Fruit fly (Drosophila melanogaster) whole organism, embryonic: ENCODE data around the gene CG9664.
A peak's percentile ranks its signal among the peaks of the same experiment; 100 is the strongest.

ENCODE experiments used
- Aef1 ChIP-seq: fragments of 200-800 bp; sonication (Bioruptor generic); IDR thresholded peaks from 3 replicates; pipeline ENCODE4 v1.3.6; 2022; ENCODE audit warnings: missing biosample characterization, missing genetic modification characterization
- Blimp-1 ChIP-seq: fragments of 200-800 bp; sonication (Bioruptor generic); optimal IDR thresholded peaks from 3 replicates; lab custom pipeline; 2018; ENCODE audit warnings: missing biosample characterization, missing genetic modification characterization, mild to moderate bottlenecking, moderate library complexity, missing genetic modification reagents
- CG10147 ChIP-seq: fragments of 200-800 bp; sonication (Bioruptor generic); optimal IDR thresholded peaks from 2 replicates; lab custom pipeline; 2019; ENCODE audit warnings: missing biosample characterization, mild to moderate bottlenecking, missing genetic modification characterization, moderate library complexity
- CG1024 ChIP-seq: fragments of 200-800 bp; sonication (Bioruptor generic); IDR thresholded peaks from 2 replicates; pipeline ENCODE4 v1.3.6; 2022; ENCODE audit warnings: missing biosample characterization, missing genetic modification characterization
- CG10321 ChIP-seq: fragments of 200-800 bp; sonication (Bioruptor generic); IDR thresholded peaks from 2 replicates; pipeline ENCODE4 v1.3.6; 2022; ENCODE audit warnings: missing biosample characterization, missing genetic modification characterization
- CG10462 ChIP-seq: fragments of 200-800 bp; sonication (Bioruptor generic); optimal IDR thresholded peaks from 2 replicates; lab custom pipeline; 2016; ENCODE audit warnings: missing biosample characterization, missing genetic modification characterization
- CG10543 ChIP-seq: fragments of 200-800 bp; sonication (Bioruptor generic); optimal IDR thresholded peaks from 3 replicates; lab custom pipeline; 2017; ENCODE audit warnings: missing biosample characterization, mild to moderate bottlenecking, missing genetic modification characterization, moderate library complexity
- CG10979 ChIP-seq: fragments of 200-800 bp; sonication (Bioruptor generic); optimal IDR thresholded peaks from 2 replicates; lab custom pipeline; 2018; ENCODE audit warnings: missing biosample characterization, mild to moderate bottlenecking, missing genetic modification characterization, moderate library complexity
- CG11560 ChIP-seq: fragments of 200-800 bp; sonication (Bioruptor generic); IDR thresholded peaks from 3 replicates; pipeline ENCODE4 v1.3.6; 2022; ENCODE audit warnings: missing biosample characterization, missing genetic modification characterization
- CG1233 ChIP-seq: fragments of 200-800 bp; sonication (Bioruptor generic); optimal IDR thresholded peaks from 4 replicates; lab custom pipeline; 2018; ENCODE audit warnings: missing biosample characterization, mild to moderate bottlenecking, missing genetic modification characterization
- CG13424 ChIP-seq: fragments of 200-800 bp; sonication (Bioruptor generic); optimal IDR thresholded peaks from 2 replicates; lab custom pipeline; 2019; ENCODE audit warnings: missing biosample characterization, mild to moderate bottlenecking, missing genetic modification characterization, moderate library complexity
- CG15479 ChIP-seq: fragments of 200-800 bp; sonication (Bioruptor generic); optimal IDR thresholded peaks from 3 replicates; lab custom pipeline; 2019; ENCODE audit warnings: missing biosample characterization, mild to moderate bottlenecking, missing genetic modification characterization, moderate library complexity
- CG15696 ChIP-seq: fragments of 200-800 bp; sonication (Bioruptor generic); optimal IDR thresholded peaks from 2 replicates; lab custom pipeline; 2019; ENCODE audit warnings: missing biosample characterization, mild to moderate bottlenecking, missing genetic modification characterization, moderate library complexity
- CG17186 ChIP-seq: fragments of 200-800 bp; sonication (Bioruptor generic); optimal IDR thresholded peaks from 3 replicates; lab custom pipeline; 2017; ENCODE audit warnings: missing biosample characterization, missing genetic modification reagents, missing genetic modification characterization
- CG17385 ChIP-seq: fragments of 200-800 bp; sonication (Bioruptor generic); optimal IDR thresholded peaks from 3 replicates; lab custom pipeline; 2018; ENCODE audit warnings: missing biosample characterization, mild to moderate bottlenecking, missing genetic modification characterization
- CG17568 ChIP-seq: fragments of 200-800 bp; sonication (Bioruptor generic); optimal IDR thresholded peaks from 2 replicates; lab custom pipeline; 2018; ENCODE audit warnings: missing biosample characterization, mild to moderate bottlenecking, missing genetic modification characterization, moderate library complexity
- CG17802 ChIP-seq: fragments of 200-800 bp; sonication (Bioruptor generic); optimal IDR thresholded peaks from 2 replicates; lab custom pipeline; 2018; ENCODE audit warnings: missing biosample characterization, mild to moderate bottlenecking, missing genetic modification characterization, moderate library complexity
- CG18599 ChIP-seq: fragments of 200-800 bp; sonication (Bioruptor generic); optimal IDR thresholded peaks from 3 replicates; lab custom pipeline; 2017; ENCODE audit warnings: missing biosample characterization, missing genetic modification characterization, mild to moderate bottlenecking, moderate library complexity, missing genetic modification reagents
- CG4617 ChIP-seq: fragments of 200-800 bp; sonication (Bioruptor generic); optimal IDR thresholded peaks from 3 replicates; lab custom pipeline; 2016; ENCODE audit warnings: missing biosample characterization, missing genetic modification characterization, borderline replicate concordance
- CG6254 ChIP-seq: fragments of 200-800 bp; sonication (Bioruptor generic); optimal IDR thresholded peaks from 3 replicates; lab custom pipeline; 2017; ENCODE audit warnings: mild to moderate bottlenecking, missing biosample characterization, missing genetic modification reagents, missing genetic modification characterization
- CG6854 ChIP-seq: fragments of 200-800 bp; sonication (Bioruptor generic); optimal IDR thresholded peaks from 3 replicates; lab custom pipeline; 2017; ENCODE audit warnings: missing biosample characterization, mild to moderate bottlenecking, missing genetic modification characterization
- CG7271 ChIP-seq: fragments of 200-800 bp; sonication (Bioruptor generic); optimal IDR thresholded peaks from 2 replicates; lab custom pipeline; 2018; ENCODE audit warnings: missing biosample characterization, mild to moderate bottlenecking, missing genetic modification characterization, moderate library complexity
- CG8281 ChIP-seq: fragments of 200-800 bp; sonication (Bioruptor generic); optimal IDR thresholded peaks from 2 replicates; lab custom pipeline; 2018; ENCODE audit warnings: missing biosample characterization, mild to moderate bottlenecking, missing genetic modification characterization, moderate library complexity
- CG9727 ChIP-seq: fragments of 200-800 bp; sonication (Bioruptor generic); optimal IDR thresholded peaks from 3 replicates; lab custom pipeline; 2017; ENCODE audit warnings: missing biosample characterization, mild to moderate bottlenecking, missing genetic modification characterization
- CTCF ChIP-seq: fragments of 200-800 bp; sonication (Bioruptor generic); optimal IDR thresholded peaks from 2 replicates; lab custom pipeline; 2017; ENCODE audit warnings: missing biosample characterization, mild to moderate bottlenecking, missing genetic modification characterization, moderate library complexity
- CoRest ChIP-seq: fragments of 200-800 bp; sonication (Bioruptor generic); optimal IDR thresholded peaks from 3 replicates; lab custom pipeline; 2018; ENCODE audit warnings: missing biosample characterization, mild to moderate bottlenecking, missing genetic modification characterization, moderate library complexity
- Dref ChIP-seq: fragments of 200-800 bp; sonication (Bioruptor generic); IDR thresholded peaks from 2 replicates; pipeline ENCODE4 v1.3.6; 2022; ENCODE audit warnings: missing biosample characterization, missing genetic modification characterization
- Drgx ChIP-seq: fragments of 200-800 bp; sonication (Bioruptor generic); IDR thresholded peaks from 2 replicates; pipeline ENCODE4 v1.3.6; 2022; ENCODE audit warnings: missing biosample characterization, missing genetic modification characterization
- Fer3 ChIP-seq: fragments of 200-800 bp; sonication (Bioruptor generic); optimal IDR thresholded peaks from 2 replicates; lab custom pipeline; 2018; ENCODE audit warnings: missing biosample characterization, mild to moderate bottlenecking, missing genetic modification characterization, moderate library complexity
- Hmx ChIP-seq: fragments of 200-800 bp; sonication (Bioruptor generic); optimal IDR thresholded peaks from 2 replicates; lab custom pipeline; 2016; ENCODE audit warnings: missing biosample characterization, missing genetic modification characterization
- Hr78 ChIP-seq, 2 experiments: fragments of 200-800 bp in 1 of 2; fragments of >200 bp in 1 of 2; sonication (Bioruptor generic) in 1 of 2; optimal IDR thresholded peaks; 2 replicates each; lab custom pipeline; 2017 to 2019; ENCODE audit warnings: missing biosample characterization in 2 of 2, missing genetic modification characterization in 2 of 2, mild to moderate bottlenecking in 1 of 2, moderate library complexity in 1 of 2
- Mrtf ChIP-seq: fragments of 200-800 bp; sonication (Bioruptor generic); IDR thresholded peaks from 3 replicates; pipeline ENCODE4 v1.3.6; 2022; ENCODE audit warnings: missing biosample characterization, missing genetic modification characterization
- al ChIP-seq: fragments of 200-800 bp; sonication (Bioruptor generic); IDR thresholded peaks from 2 replicates; pipeline ENCODE4 v1.3.6; 2022; ENCODE audit warnings: missing biosample characterization, missing genetic modification characterization
- ara ChIP-seq: fragments of 200-800 bp; sonication (Bioruptor generic); IDR thresholded peaks from 2 replicates; pipeline ENCODE4 v1.3.6; 2022; ENCODE audit warnings: missing biosample characterization, missing genetic modification characterization
- chn ChIP-seq: fragments of 200-800 bp; sonication (Bioruptor generic); optimal IDR thresholded peaks from 2 replicates; lab custom pipeline; 2016; ENCODE audit warnings: missing biosample characterization, missing genetic modification characterization
- ci ChIP-seq: fragments of 200-800 bp; sonication (Bioruptor generic); IDR thresholded peaks from 3 replicates; pipeline ENCODE4 v1.3.6; 2022; ENCODE audit warnings: missing biosample characterization, missing genetic modification characterization
- exex ChIP-seq: fragments of 200-800 bp; sonication (Bioruptor generic); optimal IDR thresholded peaks from 4 replicates; lab custom pipeline; 2018; ENCODE audit warnings: missing biosample characterization, mild to moderate bottlenecking, missing genetic modification characterization, moderate library complexity
- klu ChIP-seq: fragments of 200-800 bp; sonication (Bioruptor generic); IDR thresholded peaks from 2 replicates; pipeline ENCODE4 v1.3.6; 2022; ENCODE audit warnings: missing biosample characterization, missing genetic modification characterization
- lov ChIP-seq, 2 experiments: fragments of 200-800 bp in 1 of 2; fragments of >200 bp in 1 of 2; sonication (Bioruptor generic) in 1 of 2; IDR thresholded peaks in 1 of 2; optimal IDR thresholded peaks in 1 of 2; 2 replicates in 1 of 2; 3 replicates in 1 of 2; pipeline versions ENCODE4 v1.3.6 to Lab custom; 2017 to 2022; ENCODE audit warnings: missing biosample characterization in 1 of 2, missing genetic modification characterization in 1 of 2
- p53 ChIP-seq: fragments of 200-800 bp; sonication (Bioruptor generic); optimal IDR thresholded peaks from 2 replicates; lab custom pipeline; 2016; ENCODE audit warnings: missing biosample characterization, missing genetic modification characterization
- pros ChIP-seq: fragments of 200-800 bp; sonication (Bioruptor generic); optimal IDR thresholded peaks from 3 replicates; lab custom pipeline; 2019; ENCODE audit warnings: missing biosample characterization, mild to moderate bottlenecking, missing genetic modification characterization, moderate library complexity
- rib ChIP-seq: fragments of 200-800 bp; sonication (Bioruptor generic); IDR thresholded peaks from 2 replicates; pipeline ENCODE4 v1.3.6; 2022; ENCODE audit warnings: missing biosample characterization, missing genetic modification characterization
- row ChIP-seq: fragments of 200-800 bp; sonication (Bioruptor generic); IDR thresholded peaks from 3 replicates; pipeline ENCODE4 v1.3.6; 2022; ENCODE audit warnings: missing biosample characterization, missing genetic modification characterization
- run ChIP-seq: fragments of 200-800 bp; sonication (Bioruptor generic); optimal IDR thresholded peaks from 3 replicates; lab custom pipeline; 2018; ENCODE audit warnings: missing biosample characterization, mild to moderate bottlenecking, missing genetic modification characterization
- sob ChIP-seq: fragments of 200-800 bp; sonication (Bioruptor generic); IDR thresholded peaks from 2 replicates; pipeline ENCODE4 v1.3.6; 2022; ENCODE audit warnings: missing biosample characterization, missing genetic modification characterization
- sug ChIP-seq: fragments of 200-800 bp; optimal IDR thresholded peaks from 2 replicates; lab custom pipeline; 2019; ENCODE audit warnings: missing biosample characterization, mild to moderate bottlenecking, missing genetic modification characterization, moderate library complexity
- toy ChIP-seq: fragments of 200-800 bp; sonication (Bioruptor generic); IDR thresholded peaks from 2 replicates; pipeline ENCODE4 v1.3.6; 2022; ENCODE audit warnings: missing biosample characterization, missing genetic modification characterization
- tx ChIP-seq: fragments of 200-800 bp; sonication (Bioruptor generic); optimal IDR thresholded peaks from 2 replicates; lab custom pipeline; 2016; ENCODE audit warnings: missing biosample characterization, missing genetic modification characterization
- vvl ChIP-seq: fragments of 200-800 bp; sonication (Bioruptor generic); IDR thresholded peaks from 2 replicates; pipeline ENCODE4 v1.3.6; 2022; ENCODE audit warnings: missing biosample characterization, missing genetic modification characterization
- wdn ChIP-seq: fragments of 200-800 bp; sonication (Bioruptor generic); IDR thresholded peaks from 2 replicates; pipeline ENCODE4 v1.3.6; 2022; ENCODE audit warnings: missing biosample characterization, missing genetic modification characterization
- z ChIP-seq: fragments of 200-800 bp; sonication (Bioruptor generic); IDR thresholded peaks from 3 replicates; pipeline ENCODE4 v1.3.6; 2022; ENCODE audit warnings: missing biosample characterization, missing genetic modification characterization

Gene CG9664

DNA sequence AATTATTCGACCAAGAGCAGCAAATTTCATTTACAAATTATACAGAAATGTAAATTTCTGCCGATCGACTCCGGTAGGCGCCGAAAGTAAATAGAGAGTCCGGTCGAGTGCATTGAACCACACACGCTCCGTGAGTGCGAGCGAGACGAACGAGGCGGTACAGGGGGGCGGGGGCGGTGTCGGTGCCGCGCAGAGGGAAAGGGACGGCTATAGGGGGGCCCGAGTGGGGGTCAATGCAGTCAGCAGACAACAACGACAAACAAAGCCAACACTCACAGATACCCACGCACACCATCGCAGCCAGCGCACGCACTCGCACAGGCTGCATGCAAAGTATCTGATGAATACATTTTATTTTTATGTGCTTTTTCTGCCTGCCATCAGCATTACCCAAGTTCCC, 44.9 kb upstream of the CG9664 start (continued):
- TF ChIP-seq CG1024 (GFP tag; lab: Robert Waterston, UW) (no peak), CG15479 (GFP tag; lab: Kevin White, UChicago) (no peak), CG13424 (tag; lab: Kevin White, UChicago) (no peak), CTCF (GFP tag; lab: Kevin White, UChicago) (no peak), CG11560 (tag; lab: Robert Waterston, UW) (no peak), CG6854 (no peak), CG17186 (GFP tag; lab: Kevin White, UChicago) (no peak), Fer3 (tag; lab: Kevin White, UChicago) (no peak), lov (optimal IDR thresholded peaks at IDR 0.05; lab: Kevin White, UChicago) (no peak), lov (GFP tag; IDR thresholded peaks at IDR 0.05; lab: Robert Waterston, UW) (0 out of 3 replicates have a peak, but pooled peaks have one; percentile 13), al (GFP tag; lab: Robert Waterston, UW) (no peak), CG17568 (GFP tag; lab: Kevin White, UChicago) (no peak), CG17385 (GFP tag; lab: Kevin White, UChicago) (no peak), chn (GFP tag; lab: Kevin White, UChicago) (no peak), toy (GFP tag; lab: Robert Waterston, UW) (no peak), Hr78 (GFP tag; optimal IDR thresholded peaks at IDR 0.05; lab: Kevin White, UChicago) (peak in 1 of 2 experiments; percentile 96), CG7271 (tag; lab: Kevin White, UChicago) (no peak), CoRest (tag; lab: Kevin White, UChicago) (no peak), CG6254 (no peak), CG10462 (no peak), klu (GFP tag; lab: Robert Waterston, UW) (peak; percentile 17; the same call in 1 of the 2 replicates), sob (GFP tag; lab: Robert Waterston, UW) (0 out of 2 replicates have a peak, but pooled peaks have one; percentile 40), CG8281 (tag; lab: Kevin White, UChicago) (no peak), row (no peak), p53 (GFP tag; lab: Kevin White, UChicago) (no peak), ci (peak; percentile 57; the same call in 2 of the 3 replicates), CG4617 (GFP tag; lab: Kevin White, UChicago) (no peak), ara (GFP tag; lab: Robert Waterston, UW) (no peak; the same call in 1 of the 2 replicates), Aef1 (peak; percentile 38; the same call in 2 of the 3 replicates), CG9727 (GFP tag; lab: Kevin White, UChicago) (no peak), exex (tag; lab: Kevin White, UChicago) (no peak), CG1233 (GFP tag; lab: Kevin White, UChicago) (no peak), Mrtf (GFP tag; lab: Robert Waterston, UW) (no peak), CG10147 (GFP tag; lab: Kevin White, UChicago) (no peak), tx (no peak), pros (GFP tag; lab: Kevin White, UChicago) (no peak), run (no peak), rib (GFP tag; lab: Robert Waterston, UW) (0 out of 2 replicates have a peak, but pooled peaks have one; percentile 28), Dref (GFP tag; lab: Robert Waterston, UW) (no peak), Hmx (no peak), CG10979 (tag; lab: Kevin White, UChicago) (no peak), CG15696 (tag; lab: Kevin White, UChicago) (no peak), vvl (GFP tag; lab: Robert Waterston, UW) (peak; percentile 91), CG10543 (GFP tag; lab: Kevin White, UChicago) (peak; percentile 16), z (GFP tag; lab: Robert Waterston, UW) (peak; percentile 83), CG18599 (GFP tag; lab: Kevin White, UChicago) (no peak), sug (tag; lab: Kevin White, UChicago) (peak; percentile 55), Blimp-1 (peak; percentile 18), CG10321 (GFP tag; lab: Robert Waterston, UW) (peak; percentile 91), wdn (GFP tag; lab: Robert Waterston, UW) (no peak), Drgx (no peak), CG17802 (tag; lab: Kevin White, UChicago) (no peak)
